Fruit fly (Drosophila melanogaster): ENCODE measurements around the gene Pdss2.

DNA sequence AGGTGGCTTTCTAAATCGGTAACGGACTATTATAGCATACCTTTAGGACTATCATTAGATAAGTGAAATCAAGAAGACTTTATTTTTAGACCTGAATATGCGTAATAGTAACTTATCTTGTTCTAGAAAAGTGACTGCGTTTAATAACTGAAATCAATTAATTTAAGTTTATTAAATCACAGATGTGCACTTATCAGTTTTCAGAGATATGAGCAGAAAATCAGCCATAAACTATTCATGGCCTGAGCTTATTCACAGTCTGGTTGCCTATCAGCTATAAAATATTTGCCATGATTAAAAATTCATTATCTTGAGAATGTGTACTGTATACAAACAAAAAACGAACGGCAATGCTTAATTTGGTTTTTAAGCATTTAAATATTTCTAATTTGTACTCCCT is 41.7 kb downstream of the Pdss2 start:
- TF ChIP-seq Chrac-16 (GFP tag; optimal IDR thresholded peaks at IDR 0.05) = no peak
- no peak for TF ChIP-seq fd3F (GFP tag; optimal IDR thresholded peaks at IDR 0.05)
- TF ChIP-seq Usf (GFP tag; optimal IDR thresholded peaks at IDR 0.05) = no peak
- no peak for TF ChIP-seq bcd (GFP tag; optimal IDR thresholded peaks at IDR 0.05)
- no peak for TF ChIP-seq lov (optimal IDR thresholded peaks at IDR 0.05)
- no peak for TF ChIP-seq lov (GFP tag; IDR thresholded peaks at IDR 0.05)
- TF ChIP-seq maf-S (GFP tag; optimal IDR thresholded peaks at IDR 0.05) = no peak
- TF ChIP-seq CG4707 (GFP tag; optimal IDR thresholded peaks at IDR 0.05) = no peak
- no peak for TF ChIP-seq CG7745 (tag; optimal IDR thresholded peaks at IDR 0.05)
- no peak for TF ChIP-seq sens-2 (GFP tag; IDR thresholded peaks at IDR 0.05)
- no peak for TF ChIP-seq CG34422 (GFP tag; IDR thresholded peaks at IDR 0.05)
